Worm (Caenorhabditis elegans): ENCODE measurements around the gene pals-39.

pals-39 gene

ce11 chrV:12443754-12444153 lies at the start of gene pals-39:
TSS of gene pals-39 (minus strand) at chrV:12443854.
- TF ChIP-seq ttx-3 (tag; optimal IDR thresholded peaks at IDR 0.05), result no peak
- TF ChIP-seq odd-2 (tag; optimal IDR thresholded peaks at IDR 0.05), result no peak
- no peak for TF ChIP-seq hlh-13 (GFP tag; optimal IDR thresholded peaks at IDR 0.05)
- no peak for TF ChIP-seq ceh-34 (tag; optimal IDR thresholded peaks at IDR 0.05)

DNA sequence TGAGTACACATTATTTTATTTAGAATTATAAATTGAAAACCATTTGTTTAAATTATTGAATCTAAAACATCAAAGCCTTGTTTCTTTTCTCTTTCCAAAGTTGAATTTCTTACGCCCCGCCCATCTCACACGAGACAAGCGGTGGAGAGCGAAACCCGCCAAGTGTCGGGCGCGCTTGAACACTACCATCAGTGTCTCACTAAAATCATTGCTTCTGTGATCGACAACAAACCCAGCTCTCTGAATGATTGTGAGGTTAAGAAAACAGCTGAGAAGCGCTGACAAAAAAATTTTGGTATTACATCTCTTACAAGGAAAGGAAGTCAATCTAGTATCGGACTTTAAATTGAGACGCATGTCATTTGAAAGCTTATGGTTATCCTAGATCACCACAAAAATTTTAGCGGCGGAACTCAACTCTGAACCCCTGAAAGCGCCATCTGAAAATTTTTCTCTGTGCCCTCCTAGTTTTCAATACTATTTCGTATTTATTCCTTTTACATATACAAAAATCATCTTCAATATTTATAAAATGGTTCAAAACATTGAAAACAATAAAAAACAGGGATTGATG lies 47.5 kb upstream of the pals-39 start:
- TF ChIP-seq hlh-15 (tag; optimal IDR thresholded peaks at IDR 0.05), result no peak
- TF ChIP-seq ttx-3 (tag; optimal IDR thresholded peaks at IDR 0.05), result no peak
- TF ChIP-seq pat-9 (tag; optimal IDR thresholded peaks at IDR 0.05), result no peak
- no peak for TF ChIP-seq hlh-8 (tag; optimal IDR thresholded peaks at IDR 0.05)
- TF ChIP-seq ceh-48 (tag; optimal IDR thresholded peaks at IDR 0.05), result no peak
- TF ChIP-seq pax-1 (tag; optimal IDR thresholded peaks at IDR 0.05), result no peak
- TF ChIP-seq che-1 (tag; optimal IDR thresholded peaks at IDR 0.05), result no peak
- no peak for TF ChIP-seq ceh-34 (tag; optimal IDR thresholded peaks at IDR 0.05)
- TF ChIP-seq ceh-18 (tag; optimal IDR thresholded peaks at IDR 0.05), result no peak
- TF ChIP-seq nhr-11 (tag; optimal IDR thresholded peaks at IDR 0.05), result no peak
- TF ChIP-seq K02D7.2 (tag; optimal IDR thresholded peaks at IDR 0.05), result no peak
- TF ChIP-seq dmd-4 (tag; optimal IDR thresholded peaks at IDR 0.05; ENCODE audit: borderline replicate concordance), result no peak
- TF ChIP-seq ceh-14 (tag; optimal IDR thresholded peaks at IDR 0.05), result no peak
- TF ChIP-seq ceh-24 (tag; optimal IDR thresholded peaks at IDR 0.05), result no peak
- no peak for TF ChIP-seq npax-4 (tag; optimal IDR thresholded peaks at IDR 0.05)
- TF ChIP-seq odd-2 (tag; optimal IDR thresholded peaks at IDR 0.05), result no peak
- TF ChIP-seq ceh-31 (tag; optimal IDR thresholded peaks at IDR 0.05), result no peak
- no peak for TF ChIP-seq ets-4 (tag; optimal IDR thresholded peaks at IDR 0.05)
- TF ChIP-seq ztf-16 (tag; optimal IDR thresholded peaks at IDR 0.05), result no peak

DNA sequence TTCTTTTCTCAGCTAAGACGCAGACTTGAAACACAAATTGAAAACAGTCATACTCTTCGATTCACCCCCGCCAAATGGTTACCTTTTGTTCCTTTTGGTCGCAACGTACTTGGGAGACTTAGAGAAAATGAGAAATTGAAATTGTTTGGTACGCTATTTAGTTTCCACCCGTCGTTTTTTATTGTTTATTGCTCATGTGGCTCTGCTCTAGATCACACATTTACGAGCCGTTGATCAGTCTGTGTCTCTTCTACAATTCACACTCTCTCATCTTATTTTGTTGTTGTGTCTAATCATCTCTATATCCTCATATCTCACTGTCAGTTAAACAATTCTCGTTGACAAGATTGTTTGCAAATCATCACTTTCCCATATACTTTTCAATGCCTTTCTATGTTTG lies 44.3 kb upstream of the pals-39 start:
- TF ChIP-seq hlh-30 (tag; optimal IDR thresholded peaks at IDR 0.05; ENCODE audit: insufficient read depth), result no peak
- no peak for TF ChIP-seq ceh-30 (tag; optimal IDR thresholded peaks at IDR 0.05)
- TF ChIP-seq ets-4 (tag; optimal IDR thresholded peaks at IDR 0.05), result no peak

DNA sequence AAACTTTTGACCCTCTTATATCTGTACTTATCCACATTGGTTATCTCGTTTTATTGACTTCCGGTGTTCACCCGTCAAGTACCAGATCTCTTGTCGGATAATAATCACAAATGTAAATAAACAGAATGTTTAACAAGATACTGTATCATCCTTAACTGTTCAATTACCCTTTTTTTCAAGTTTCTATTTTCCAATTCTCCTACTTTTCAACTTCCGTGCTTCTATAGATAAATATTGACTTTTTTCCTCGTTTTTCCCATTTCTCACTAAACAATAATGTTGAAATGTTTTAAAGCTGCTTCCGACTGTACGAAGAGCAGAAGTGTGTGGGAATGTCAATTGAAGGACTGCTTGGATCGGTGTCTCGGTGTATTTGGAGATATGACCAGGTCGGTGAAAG lies 43.3 kb upstream of the pals-39 start, which contains the start of gene inx-11:
Gene inx-11 (plus strand): TSS at position 301 of the 400 bp plus-strand sequence.
- no peak for TF ChIP-seq ets-4 (tag; optimal IDR thresholded peaks at IDR 0.05)
- no peak for TF ChIP-seq ceh-48 (tag; optimal IDR thresholded peaks at IDR 0.05)
- TF ChIP-seq sdc-2 (tag; optimal IDR thresholded peaks at IDR 0.05), result no peak

- TF ChIP-seq unc-42 (tag; optimal IDR thresholded peaks at IDR 0.05) (no peak), sdc-2 (tag; optimal IDR thresholded peaks at IDR 0.05) (no peak), che-1 (tag; optimal IDR thresholded peaks at IDR 0.05) (no peak), C38D4.7 (GFP tag; optimal IDR thresholded peaks at IDR 0.05) (no peak), pax-1 (tag; optimal IDR thresholded peaks at IDR 0.05) (no peak), F13H6.1 (tag; optimal IDR thresholded peaks at IDR 0.05) (no peak), hlh-13 (GFP tag; optimal IDR thresholded peaks at IDR 0.05) (no peak)
Measured at ce11 chrV:12484585-12484984, 40.9 kb upstream of the pals-39 start, which contains the start of gene srt-39. TSS of gene srt-39 (plus strand) at chrV:12484885.

DNA sequence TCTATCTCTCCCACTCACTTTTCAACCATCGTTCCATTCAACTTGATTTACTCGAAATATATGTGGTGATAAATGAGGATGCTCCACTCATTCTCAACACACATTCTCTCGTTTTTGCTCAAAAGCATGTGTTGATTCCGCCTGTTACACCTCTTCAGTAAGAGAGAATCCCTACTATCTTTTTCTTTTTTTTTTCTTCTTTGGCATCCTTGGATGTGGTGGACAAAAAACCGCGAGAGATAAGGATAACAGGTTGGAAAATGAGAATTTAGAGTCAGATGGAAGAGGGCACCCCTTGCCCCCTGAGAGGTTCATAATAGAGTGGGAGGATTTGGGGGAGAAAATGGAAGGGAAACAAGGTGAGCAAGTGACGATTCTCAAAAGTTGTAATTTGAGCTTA lies 35.3 kb upstream of the pals-39 start:
- TF ChIP-seq ceh-34 (tag; optimal IDR thresholded peaks at IDR 0.05) (no peak), tbx-2 (tag; optimal IDR thresholded peaks at IDR 0.05) (no peak), ceh-18 (tag; optimal IDR thresholded peaks at IDR 0.05) (peak; percentile 49)

ce11 chrV:12478111-12478510 lies 34.5 kb upstream of the pals-39 start, which contains the start of gene atn-1:
TSS of gene atn-1 (plus strand) at chrV:12478411.
- TF ChIP-seq ceh-31 (tag; optimal IDR thresholded peaks at IDR 0.05) (no peak), unc-42 (tag; optimal IDR thresholded peaks at IDR 0.05) (no peak)

- TF ChIP-seq ttx-3 (tag; optimal IDR thresholded peaks at IDR 0.05) (no peak), hlh-13 (GFP tag; optimal IDR thresholded peaks at IDR 0.05) (no peak), nhr-11 (tag; optimal IDR thresholded peaks at IDR 0.05) (no peak), ceh-31 (tag; optimal IDR thresholded peaks at IDR 0.05) (no peak), ref-2 (tag; optimal IDR thresholded peaks at IDR 0.05) (no peak), ceh-18 (tag; optimal IDR thresholded peaks at IDR 0.05) (peak; percentile 69), rnt-1 (tag; optimal IDR thresholded peaks at IDR 0.05) (no peak), syd-9 (tag; optimal IDR thresholded peaks at IDR 0.05) (no peak), npax-4 (tag; optimal IDR thresholded peaks at IDR 0.05) (no peak), unc-55 (GFP tag; optimal IDR thresholded peaks at IDR 0.05) (peak; percentile 33)
Measured at ce11 chrV:12477139-12477538, 33.5 kb upstream of the pals-39 start.
